Fruit fly (Drosophila melanogaster) whole organism, wandering third instar larva: Measurements from ENCODE around the gene Glyat.

Experiments
- CG32264 ChIP-seq: fragments of 200-800 bp; sonication (Bioruptor generic); optimal IDR thresholded peaks from 2 replicates; lab custom pipeline; 2016; ENCODE audit warnings: missing biosample characterization, missing genetic modification characterization
- HLH106 ChIP-seq: fragments of 200-800 bp; optimal IDR thresholded peaks from 3 replicates; lab custom pipeline; 2019; ENCODE audit warnings: missing biosample characterization, mild to moderate bottlenecking, missing genetic modification characterization, moderate library complexity
- Hr78 ChIP-seq: fragments of >200 bp; optimal IDR thresholded peaks from 2 replicates; lab custom pipeline; 2017; ENCODE audit warnings: missing biosample characterization, missing genetic modification characterization
- Hr83 ChIP-seq: fragments of 200-300 bp; sonication (Bioruptor generic); optimal IDR thresholded peaks from 2 replicates; lab custom pipeline; 2016; ENCODE audit warnings: missing biosample characterization, mild to moderate bottlenecking, missing genetic modification characterization, moderate library complexity; ENCODE audit not compliant: poor library complexity, severe bottlenecking
- Myc ChIP-seq: fragments of >200 bp; optimal IDR thresholded peaks from 2 replicates; lab custom pipeline; 2017
- OdsH ChIP-seq: fragments of 200-800 bp; sonication (Bioruptor generic); optimal IDR thresholded peaks from 2 replicates; lab custom pipeline; 2016; ENCODE audit warnings: missing biosample characterization, mild to moderate bottlenecking, missing genetic modification characterization
- ey ChIP-seq: fragments of 200-800 bp; sonication (Bioruptor generic); optimal IDR thresholded peaks from 2 replicates; lab custom pipeline; 2016; ENCODE audit warnings: missing biosample characterization, missing genetic modification characterization
- foxo ChIP-seq, 2 experiments: fragments of 200-800 bp; sonication (Bioruptor generic); optimal IDR thresholded peaks; 2 replicates in 1 of 2; 3 replicates in 1 of 2; lab custom pipeline; 2016 to 2017; ENCODE audit warnings: missing biosample characterization in 2 of 2, missing genetic modification characterization in 2 of 2
- h ChIP-seq: fragments of 200-800 bp; sonication (Bioruptor generic); optimal IDR thresholded peaks from 3 replicates; lab custom pipeline; 2016; ENCODE audit warnings: missing biosample characterization, mild to moderate bottlenecking, missing genetic modification characterization
- psq ChIP-seq: fragments of 200-800 bp; sonication (Bioruptor generic); optimal IDR thresholded peaks from 3 replicates; lab custom pipeline; 2017; ENCODE audit warnings: missing biosample characterization, mild to moderate bottlenecking, missing genetic modification characterization, moderate library complexity
- rgr ChIP-seq: fragments of 200-800 bp; sonication (Bioruptor generic); optimal IDR thresholded peaks from 3 replicates; lab custom pipeline; 2016; ENCODE audit warnings: missing biosample characterization, mild to moderate bottlenecking, missing genetic modification characterization
- sv ChIP-seq: fragments of 200-800 bp; sonication (Bioruptor generic); optimal IDR thresholded peaks from 3 replicates; lab custom pipeline; 2016; ENCODE audit warnings: missing biosample characterization, missing genetic modification characterization
- usp ChIP-seq: fragments of >200 bp; optimal IDR thresholded peaks from 2 replicates; lab custom pipeline; 2017; ENCODE audit warnings: missing biosample characterization, missing genetic modification characterization

DNA sequence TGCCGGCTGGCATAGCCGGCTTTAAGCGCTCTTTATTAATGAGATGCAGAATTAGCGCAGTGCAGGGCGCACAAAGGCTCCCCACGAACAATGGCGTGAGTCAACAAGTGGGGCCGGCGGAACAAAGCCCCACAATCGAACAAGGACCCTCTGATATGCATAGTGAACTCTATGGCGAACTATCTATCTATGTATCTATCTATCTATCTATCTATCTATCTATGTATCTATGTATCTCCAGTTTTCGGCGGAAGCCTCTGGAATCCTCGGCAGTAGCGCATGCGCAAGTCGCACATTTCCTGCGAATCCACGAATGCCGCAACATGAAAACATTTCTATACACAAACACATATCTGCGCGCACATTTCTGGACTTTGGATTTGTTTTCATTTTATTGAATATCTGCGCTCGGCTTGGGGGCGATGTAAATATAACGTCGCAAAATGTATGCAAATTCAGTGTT, 9.8 kb downstream of the Glyat start:
- TF ChIP-seq CG32264 (peak; percentile 74), usp (GFP tag; lab: Kevin White, UChicago) (no peak), rgr (GFP tag; lab: Kevin White, UChicago) (peak; percentile 84), Hr78 (GFP tag; lab: Kevin White, UChicago) (no peak), psq (GFP tag; lab: Kevin White, UChicago) (peak; percentile 86), HLH106 (tag; lab: Kevin White, UChicago) (peak; percentile 87), Myc (peak; percentile 37), foxo (GFP tag; optimal IDR thresholded peaks at IDR 0.05; lab: Kevin White, UChicago) (peak; percentile 39 to 92), OdsH (GFP tag; lab: Kevin White, UChicago) (peak; percentile 81), ey (GFP tag; lab: Kevin White, UChicago) (peak; percentile 92), h (GFP tag; lab: Kevin White, UChicago) (peak; percentile 91), Hr83 (GFP tag; lab: Kevin White, UChicago) (no peak), sv (peak; percentile 23)
